Fruit fly (Drosophila melanogaster): ENCODE results near the gene GstT3.

Gene GstT3

DNA sequence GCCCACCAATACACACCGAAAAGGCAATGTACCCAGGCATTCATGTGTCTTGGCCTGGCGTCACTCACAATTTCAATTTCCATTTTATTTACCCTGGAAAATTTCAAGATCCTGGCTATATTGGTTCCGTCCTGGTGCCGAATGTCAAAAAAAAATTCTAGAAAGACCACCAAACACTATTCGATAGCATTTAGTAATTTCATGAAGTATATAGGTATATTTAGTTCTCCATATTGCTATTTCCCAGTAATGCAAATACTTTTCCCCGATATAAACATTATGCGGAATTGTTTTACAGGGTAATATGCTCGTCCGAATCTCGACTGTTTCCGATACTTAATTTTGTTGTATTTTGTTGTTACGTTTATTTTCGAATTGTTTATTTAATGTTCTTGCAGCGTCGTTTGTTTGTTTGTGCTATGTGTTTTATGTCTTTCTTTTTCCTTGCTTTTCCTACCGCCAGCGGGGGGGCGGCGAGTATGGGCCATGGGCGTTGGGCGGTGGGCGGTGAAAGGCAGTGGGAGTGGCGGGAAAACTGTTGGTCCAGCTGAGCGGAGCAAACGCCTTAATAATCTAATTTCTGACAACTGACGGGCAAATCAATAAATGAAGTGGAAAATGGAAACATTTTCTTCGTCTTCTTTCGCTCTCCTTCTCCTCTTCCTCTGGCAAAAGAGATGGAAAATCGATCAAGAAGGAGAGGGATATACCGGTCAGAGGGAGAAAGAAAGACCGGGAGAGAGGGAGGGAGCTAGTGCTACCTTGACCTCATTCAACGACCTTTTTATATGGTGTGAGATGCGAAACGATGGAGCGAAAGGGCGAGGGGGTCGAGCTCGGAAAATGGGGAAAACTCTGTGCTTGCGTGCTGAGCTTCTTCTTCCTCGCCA, 28.8 kb downstream of the GstT3 start (continued):
- peak; percentile 54 for TF ChIP-seq CG10267 (tag; optimal IDR thresholded peaks at IDR 0.05)
- no peak for TF ChIP-seq Hey (tag; optimal IDR thresholded peaks at IDR 0.05)
- TF ChIP-seq salm (tag; optimal IDR thresholded peaks at IDR 0.05), result peak; percentile 2
- TF ChIP-seq lbe (GFP tag; optimal IDR thresholded peaks at IDR 0.05), result no peak
- no peak; the same call in 1 of the 2 replicates for TF ChIP-seq Ravus (GFP tag; IDR thresholded peaks at IDR 0.05)
- peak; percentile 27 for TF ChIP-seq gsb-n (tag; optimal IDR thresholded peaks at IDR 0.05)
- no peak for TF ChIP-seq CG6272 (GFP tag; IDR thresholded peaks at IDR 0.05)
- TF ChIP-seq vfl (GFP tag; optimal IDR thresholded peaks at IDR 0.05), result no peak
- peak; percentile 51 for TF ChIP-seq caup (GFP tag; optimal IDR thresholded peaks at IDR 0.05; ENCODE audit: severe bottlenecking)
- no peak for TF ChIP-seq pb (GFP tag; optimal IDR thresholded peaks at IDR 0.05)
- TF ChIP-seq CG2199 (GFP tag; IDR thresholded peaks at IDR 0.05), result no peak
- no peak for TF ChIP-seq sim (GFP tag; IDR thresholded peaks at IDR 0.05)
- peak in 1 of 2 experiments; percentile 70 for TF ChIP-seq bsh (GFP tag; optimal IDR thresholded peaks at IDR 0.05)
- TF ChIP-seq ash1 (GFP tag; optimal IDR thresholded peaks at IDR 0.05), result no peak
- TF ChIP-seq ac (GFP tag; optimal IDR thresholded peaks at IDR 0.05), result no peak
- no peak for TF ChIP-seq knrl (GFP tag; IDR thresholded peaks at IDR 0.05; ENCODE audit: partially characterized antibody)
- peak; percentile 58 for TF ChIP-seq Side (GFP tag; optimal IDR thresholded peaks at IDR 0.05)
- peak; percentile 71 for TF ChIP-seq Ssrp (tag; optimal IDR thresholded peaks at IDR 0.05)
- peak; percentile 65 for TF ChIP-seq az2 (GFP tag; optimal IDR thresholded peaks at IDR 0.05)
- no peak for TF ChIP-seq CG4617 (GFP tag; optimal IDR thresholded peaks at IDR 0.05; ENCODE audit: borderline replicate concordance)
- TF ChIP-seq CG7928 (GFP tag; optimal IDR thresholded peaks at IDR 0.05), result no peak
- TF ChIP-seq Hmx (GFP tag; optimal IDR thresholded peaks at IDR 0.05), result no peak
- peak; percentile 23 for TF ChIP-seq Dek (tag; optimal IDR thresholded peaks at IDR 0.05)
- TF ChIP-seq C15 (GFP tag; IDR thresholded peaks at IDR 0.05), result no peak
- TF ChIP-seq pan (optimal IDR thresholded peaks at IDR 0.05), result peak in 1 of 2 experiments; percentile 60
- TF ChIP-seq pan (GFP tag; optimal IDR thresholded peaks at IDR 0.05 in 1 of 2, IDR thresholded peaks at IDR 0.05 in 1 of 2), result peak; percentile 32 to 49
- TF ChIP-seq CG4854 (GFP tag; optimal IDR thresholded peaks at IDR 0.05), result peak; percentile 20
- peak; percentile 56; the same call in 1 of the 3 replicates for TF ChIP-seq CG3726 (GFP tag; IDR thresholded peaks at IDR 0.05)
- no peak for TF ChIP-seq Lim3 (GFP tag; IDR thresholded peaks at IDR 0.05)
- TF ChIP-seq Aef1 (GFP tag; IDR thresholded peaks at IDR 0.05), result peak; percentile 62
- TF ChIP-seq fu2 (GFP tag; optimal IDR thresholded peaks at IDR 0.05), result peak; percentile 28
- TF ChIP-seq aop (GFP tag; IDR thresholded peaks at IDR 0.05), result no peak
- 0 out of 3 replicates have a peak, but pooled peaks have one; percentile 50 for TF ChIP-seq gce (GFP tag; IDR thresholded peaks at IDR 0.05)
- TF ChIP-seq Dip2 (GFP tag; IDR thresholded peaks at IDR 0.05), result no peak
- TF ChIP-seq CG10209 (GFP tag; optimal IDR thresholded peaks at IDR 0.05), result peak; percentile 57
- peak; percentile 33; the same call in 1 of the 2 replicates for TF ChIP-seq CG4404 (GFP tag; IDR thresholded peaks at IDR 0.05)
- TF ChIP-seq CG17186 (GFP tag; optimal IDR thresholded peaks at IDR 0.05), result no peak
- TF ChIP-seq TFAM (GFP tag; optimal IDR thresholded peaks at IDR 0.05), result no peak
- TF ChIP-seq bigmax (GFP tag; optimal IDR thresholded peaks at IDR 0.05), result no peak
- TF ChIP-seq CG12391 (tag; optimal IDR thresholded peaks at IDR 0.05), result peak; percentile 59
- no peak for TF ChIP-seq CG10147 (GFP tag; optimal IDR thresholded peaks at IDR 0.05)
- peak; percentile 96 for TF ChIP-seq sens (GFP tag)
- TF ChIP-seq NK7.1 (GFP tag; optimal IDR thresholded peaks at IDR 0.05), result peak; percentile 19
- no peak for TF ChIP-seq cad (GFP tag; optimal IDR thresholded peaks at IDR 0.05)
- no peak for TF ChIP-seq CG10321 (GFP tag; IDR thresholded peaks at IDR 0.05)
- peak; percentile 47 for TF ChIP-seq Rfx (GFP tag; IDR thresholded peaks at IDR 0.05)
- no peak for TF ChIP-seq CG9797 (GFP tag; optimal IDR thresholded peaks at IDR 0.05)
- TF ChIP-seq CG15011 (GFP tag; optimal IDR thresholded peaks at IDR 0.05), result peak; percentile 46
- peak; percentile 35 to 54 for TF ChIP-seq Pdp1 (GFP tag; optimal IDR thresholded peaks at IDR 0.05)

Measured in whole organism, embryonic.